Worm (Caenorhabditis elegans) whole organism, early embryonic: ENCODE results near the gene hsp-4.

ENCODE experiments used
- ama-1 ChIP-seq: fragments of 150-350 bp; optimal IDR thresholded peaks from 2 replicates; lab custom pipeline; 2014
- ets-7 ChIP-seq: sonication (generic microtip); optimal IDR thresholded peaks from 2 replicates; lab custom pipeline; 2016; ENCODE audit warnings: missing genotype, missing genetic modification characterization, missing compliant biosample characterization
- flt-1 ChIP-seq: fragments of 200-800 bp; sonication (Bioruptor generic); IDR thresholded peaks from 2 replicates; pipeline ENCODE4 v1.3.6; 2022; ENCODE audit warnings: missing genetic modification characterization, missing compliant biosample characterization
- hmbx-1 ChIP-seq: sonication (generic microtip); optimal IDR thresholded peaks from 2 replicates; lab custom pipeline; 2016; ENCODE audit warnings: mild to moderate bottlenecking, missing genetic modification characterization, missing compliant biosample characterization
- hmg-4 ChIP-seq: fragments of 200-800 bp; sonication (Bioruptor generic); optimal IDR thresholded peaks from 2 replicates; lab custom pipeline; 2018; ENCODE audit warnings: mild to moderate bottlenecking, missing genetic modification characterization, missing compliant biosample characterization
- hnd-1 ChIP-seq: sonication (generic microtip); optimal IDR thresholded peaks from 2 replicates; lab custom pipeline; 2016; ENCODE audit warnings: missing genetic modification characterization, missing compliant biosample characterization
- scrt-1 ChIP-seq: fragments of 200-800 bp; sonication (Bioruptor generic); IDR thresholded peaks from 2 replicates; pipeline ENCODE4 v1.3.6; 2022; ENCODE audit warnings: missing genetic modification characterization, missing compliant biosample characterization
- sea-1 ChIP-seq: fragments of 200-800 bp; sonication (Bioruptor generic); conservative IDR thresholded peaks from 2 replicates; pipeline ENCODE4 v1.3.6; 2022; ENCODE audit warnings: missing genetic modification characterization, missing compliant biosample characterization
- tbx-11 ChIP-seq: fragments of 200-800 bp; sonication (Bioruptor generic); IDR thresholded peaks from 2 replicates; pipeline ENCODE4 v1.3.6; 2022; ENCODE audit warnings: missing genetic modification characterization, missing compliant biosample characterization
- tbx-37 ChIP-seq: fragments of 200-800 bp; sonication (Bioruptor generic); conservative IDR thresholded peaks from 2 replicates; pipeline ENCODE4 v1.3.6; 2022; ENCODE audit warnings: missing genetic modification reagents, missing genetic modification characterization, missing compliant biosample characterization

DNA sequence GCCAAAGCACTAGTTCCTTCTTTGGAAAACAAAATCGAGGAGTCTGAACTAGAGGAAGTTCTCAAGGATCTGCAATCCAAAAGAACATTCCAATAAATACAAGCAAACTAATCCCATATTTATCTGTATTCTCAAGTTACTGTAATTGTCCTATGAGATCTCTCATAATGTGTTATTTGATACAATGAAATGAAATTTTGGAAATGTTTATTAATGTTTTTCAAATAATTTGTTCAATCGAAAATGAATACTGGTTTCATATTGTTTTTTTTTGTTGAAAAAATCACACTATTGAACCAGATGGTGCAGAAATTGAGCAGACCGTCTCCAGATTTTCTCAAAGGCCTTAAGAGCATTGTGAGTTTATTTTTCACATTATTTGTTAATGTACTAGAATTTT lies 22.5 kb upstream of the hsp-4 start, which contains the start of gene F43E2.1:
- TF ChIP-seq flt-1 (no peak), ama-1 (no peak), scrt-1 (GFP tag; lab: Robert Waterston, UW) (no peak), hmbx-1 (no peak), hmg-4 (GFP tag; lab: Kevin White, UChicago) (no peak), sea-1 (GFP tag; lab: Robert Waterston, UW) (no peak), hnd-1 (tag; lab: Kevin White, UChicago) (no peak), ets-7 (tag; lab: Kevin White, UChicago) (no peak), tbx-11 (GFP tag; lab: Robert Waterston, UW) (no peak), tbx-37 (GFP tag; lab: Robert Waterston, UW) (no peak)
